Fruit fly (Drosophila melanogaster) whole organism, embryonic: Measurements from ENCODE around the gene CG15741.
A peak's percentile ranks its signal among the peaks of the same experiment; 100 is the strongest.

Experiments used
- Bteb2 ChIP-seq: fragments of 200-800 bp; sonication (Bioruptor generic); optimal IDR thresholded peaks from 2 replicates; lab custom pipeline; 2016; ENCODE audit warnings: missing biosample characterization, missing genetic modification characterization
- CG10565 ChIP-seq: fragments of 200-800 bp; sonication (Bioruptor generic); optimal IDR thresholded peaks from 3 replicates; lab custom pipeline; 2016; ENCODE audit warnings: missing biosample characterization, mild to moderate bottlenecking, missing genetic modification characterization
- CG11247 ChIP-seq: fragments of 200-800 bp; sonication (Bioruptor generic); IDR thresholded peaks from 2 replicates; pipeline ENCODE4 v1.3.6; 2022; ENCODE audit warnings: missing biosample characterization, missing genetic modification characterization
- CG11456 ChIP-seq: fragments of 200-800 bp; sonication (Bioruptor generic); IDR thresholded peaks from 3 replicates; pipeline ENCODE4 v1.3.6; 2022; ENCODE audit warnings: missing biosample characterization, missing genetic modification characterization
- CG11696 ChIP-seq: fragments of 200-800 bp; sonication (Bioruptor generic); IDR thresholded peaks from 2 replicates; pipeline ENCODE4 v1.3.6; 2022; ENCODE audit warnings: missing biosample characterization, missing genetic modification characterization
- CG16779 ChIP-seq: fragments of 200-800 bp; sonication (Bioruptor generic); IDR thresholded peaks from 2 replicates; pipeline ENCODE4 v1.3.6; 2022; ENCODE audit warnings: missing biosample characterization, missing genetic modification characterization
- CG16815 ChIP-seq: fragments of 200-800 bp; sonication (Bioruptor generic); optimal IDR thresholded peaks from 3 replicates; lab custom pipeline; 2017; ENCODE audit warnings: missing biosample characterization, mild to moderate bottlenecking, missing genetic modification characterization
- CG17186 ChIP-seq: fragments of 200-800 bp; sonication (Bioruptor generic); optimal IDR thresholded peaks from 3 replicates; lab custom pipeline; 2017; ENCODE audit warnings: missing biosample characterization, missing genetic modification reagents, missing genetic modification characterization
- CG17385 ChIP-seq: fragments of 200-800 bp; sonication (Bioruptor generic); optimal IDR thresholded peaks from 3 replicates; lab custom pipeline; 2018; ENCODE audit warnings: missing biosample characterization, mild to moderate bottlenecking, missing genetic modification characterization
- CG17912 ChIP-seq: fragments of 200-800 bp; sonication (Bioruptor generic); optimal IDR thresholded peaks from 2 replicates; lab custom pipeline; 2018; ENCODE audit warnings: missing biosample characterization, mild to moderate bottlenecking, missing genetic modification characterization
- CG1792 ChIP-seq: fragments of 200-800 bp; sonication (Bioruptor generic); optimal IDR thresholded peaks from 2 replicates; lab custom pipeline; 2016; ENCODE audit warnings: missing biosample characterization, missing genetic modification characterization
- CG18764 ChIP-seq: fragments of 200-800 bp; sonication (Bioruptor generic); optimal IDR thresholded peaks from 3 replicates; lab custom pipeline; 2016; ENCODE audit warnings: missing biosample characterization, missing genetic modification characterization
- CG3065 ChIP-seq: fragments of 200-800 bp; sonication (Bioruptor generic); optimal IDR thresholded peaks from 2 replicates; lab custom pipeline; 2016; ENCODE audit warnings: missing biosample characterization, missing genetic modification characterization
- CG31441 ChIP-seq: fragments of 200-800 bp; sonication (Bioruptor generic); IDR thresholded peaks from 2 replicates; pipeline ENCODE4 v1.3.6; 2022; ENCODE audit warnings: missing biosample characterization, missing genetic modification characterization
- CG32772 ChIP-seq: fragments of 200-800 bp; sonication (Bioruptor generic); IDR thresholded peaks from 2 replicates; pipeline ENCODE4 v1.3.6; 2022; ENCODE audit warnings: missing biosample characterization, missing genetic modification characterization
- CG33557 ChIP-seq: fragments of 200-800 bp; sonication (Bioruptor generic); optimal IDR thresholded peaks from 2 replicates; lab custom pipeline; 2019; ENCODE audit warnings: missing biosample characterization, mild to moderate bottlenecking, missing genetic modification characterization, moderate library complexity
- CG4282 ChIP-seq: fragments of 200-800 bp; sonication (Bioruptor generic); optimal IDR thresholded peaks from 2 replicates; lab custom pipeline; 2016; ENCODE audit warnings: missing biosample characterization, missing genetic modification characterization
- CG7745 ChIP-seq: fragments of 200-800 bp; sonication (Bioruptor generic); optimal IDR thresholded peaks from 2 replicates; lab custom pipeline; 2018; ENCODE audit warnings: missing biosample characterization, mild to moderate bottlenecking, missing genetic modification characterization, moderate library complexity
- CG7963 ChIP-seq: fragments of 200-800 bp; sonication (Bioruptor generic); IDR thresholded peaks from 3 replicates; pipeline ENCODE4 v1.3.6; 2022; ENCODE audit warnings: missing biosample characterization, missing genetic modification characterization; ENCODE audit not compliant: partially characterized antibody
- CG7987 ChIP-seq: fragments of 200-800 bp; sonication (Bioruptor generic); optimal IDR thresholded peaks from 2 replicates; lab custom pipeline; 2018; ENCODE audit warnings: missing biosample characterization, mild to moderate bottlenecking, missing genetic modification characterization, moderate library complexity
- CG8478 ChIP-seq: fragments of >200 bp; optimal IDR thresholded peaks from 2 replicates; lab custom pipeline; 2018
- CG9817 ChIP-seq: fragments of 200-800 bp; sonication (Bioruptor generic); optimal IDR thresholded peaks from 2 replicates; lab custom pipeline; 2018; ENCODE audit warnings: missing biosample characterization, mild to moderate bottlenecking, missing genetic modification characterization, moderate library complexity
- Chrac-16 ChIP-seq: fragments of 200-800 bp; sonication (Bioruptor generic); optimal IDR thresholded peaks from 3 replicates; lab custom pipeline; 2016; ENCODE audit warnings: missing biosample characterization, missing genetic modification characterization
- D ChIP-seq, 2 experiments: fragments of 200-800 bp in 1 of 2; fragments of >200 bp in 1 of 2; sonication (Bioruptor generic) in 1 of 2; optimal IDR thresholded peaks; 2 replicates in 1 of 2; 3 replicates in 1 of 2; lab custom pipeline; 2017; ENCODE audit warnings: mild to moderate bottlenecking in 1 of 2, missing biosample characterization in 1 of 2, missing genetic modification characterization in 1 of 2, missing genetic modification reagents in 1 of 2
- E2f2 ChIP-seq: fragments of 200-800 bp; sonication (Bioruptor generic); IDR thresholded peaks from 2 replicates; pipeline ENCODE4 v1.3.6; 2022; ENCODE audit warnings: missing biosample characterization, missing genetic modification characterization
- HmgZ ChIP-seq: fragments of 200-800 bp; sonication (Bioruptor generic); optimal IDR thresholded peaks from 2 replicates; lab custom pipeline; 2018; ENCODE audit warnings: missing biosample characterization, mild to moderate bottlenecking, missing genetic modification characterization
- Hr3 ChIP-seq: fragments of 200-800 bp; sonication (Bioruptor generic); optimal IDR thresholded peaks from 3 replicates; lab custom pipeline; 2016; ENCODE audit warnings: missing biosample characterization, missing genetic modification characterization
- Lpt ChIP-seq: fragments of >200 bp; optimal IDR thresholded peaks from 2 replicates; lab custom pipeline; 2018; ENCODE audit warnings: missing biosample characterization, missing genetic modification characterization
- MTF-1 ChIP-seq: fragments of 200-800 bp; sonication (Bioruptor generic); optimal IDR thresholded peaks from 2 replicates; lab custom pipeline; 2018; ENCODE audit warnings: missing biosample characterization, mild to moderate bottlenecking, missing genetic modification characterization, borderline replicate concordance
- Rx ChIP-seq: fragments of 200-800 bp; sonication (Bioruptor generic); IDR thresholded peaks from 2 replicates; pipeline ENCODE4 v1.3.6; 2022; ENCODE audit warnings: missing biosample characterization, missing genetic modification characterization
- Six4 ChIP-seq: fragments of 200-800 bp; sonication (Bioruptor generic); optimal IDR thresholded peaks from 2 replicates; lab custom pipeline; 2016; ENCODE audit warnings: missing biosample characterization, missing genetic modification characterization
- Xbp1 ChIP-seq: fragments of 200-800 bp; sonication (Bioruptor generic); optimal IDR thresholded peaks from 3 replicates; lab custom pipeline; 2016; ENCODE audit warnings: missing biosample characterization, mild to moderate bottlenecking, missing genetic modification characterization
- amos ChIP-seq: fragments of 200-800 bp; sonication (Bioruptor generic); IDR thresholded peaks from 2 replicates; pipeline ENCODE4 v1.3.6; 2022; ENCODE audit warnings: missing biosample characterization, missing genetic modification characterization; ENCODE audit not compliant: partially characterized antibody
- bbx ChIP-seq: fragments of 200-800 bp; sonication (Bioruptor generic); IDR thresholded peaks from 2 replicates; pipeline ENCODE4 v1.3.6; 2022; ENCODE audit warnings: missing biosample characterization, missing genetic modification characterization; ENCODE audit not compliant: partially characterized antibody
- dpn ChIP-seq, 2 experiments: fragments of 200-800 bp; sonication (Bioruptor generic); optimal IDR thresholded peaks; 3 replicates each; lab custom pipeline; 2016; ENCODE audit warnings: missing biosample characterization in 2 of 2, missing genetic modification characterization in 2 of 2
- dysf ChIP-seq: fragments of 200-800 bp; sonication (Bioruptor generic); IDR thresholded peaks from 3 replicates; pipeline ENCODE4 v1.3.6; 2022; ENCODE audit warnings: missing biosample characterization, missing genetic modification characterization
- ems ChIP-seq: fragments of 200-800 bp; sonication (Bioruptor generic); optimal IDR thresholded peaks from 3 replicates; lab custom pipeline; 2016; ENCODE audit warnings: missing biosample characterization, missing genetic modification characterization
- ftz-f1 ChIP-seq: fragments of 200-800 bp; sonication (Bioruptor generic); optimal IDR thresholded peaks from 2 replicates; lab custom pipeline; 2016; ENCODE audit warnings: missing biosample characterization, missing genetic modification characterization
- gcm ChIP-seq: fragments of 200-800 bp; sonication (Bioruptor generic); optimal IDR thresholded peaks from 2 replicates; lab custom pipeline; 2019; ENCODE audit warnings: missing biosample characterization, mild to moderate bottlenecking, missing genetic modification characterization, moderate library complexity
- grn ChIP-seq: fragments of 200-800 bp; sonication (Bioruptor generic); optimal IDR thresholded peaks from 3 replicates; lab custom pipeline; 2017; ENCODE audit warnings: missing biosample characterization, missing genetic modification characterization
- gsb-n ChIP-seq: fragments of 200-800 bp; sonication (Bioruptor generic); optimal IDR thresholded peaks from 3 replicates; lab custom pipeline; 2018; ENCODE audit warnings: missing biosample characterization, mild to moderate bottlenecking, missing genetic modification characterization
- hbn ChIP-seq: fragments of 200-800 bp; sonication (Bioruptor generic); IDR thresholded peaks from 2 replicates; pipeline ENCODE4 v1.3.6; 2022; ENCODE audit warnings: missing biosample characterization, missing genetic modification characterization; ENCODE audit not compliant: partially characterized antibody
- insv ChIP-seq, 2 experiments: fragments of 200-800 bp; sonication (Bioruptor generic); optimal IDR thresholded peaks; 3 replicates each; lab custom pipeline; 2016 to 2018; ENCODE audit warnings: missing biosample characterization in 2 of 2, missing genetic modification characterization in 2 of 2
- jumu ChIP-seq: fragments of 200-800 bp; sonication (Bioruptor generic); optimal IDR thresholded peaks from 3 replicates; lab custom pipeline; 2016; ENCODE audit warnings: missing biosample characterization, missing genetic modification characterization
- kah ChIP-seq: fragments of 200-800 bp; sonication (Bioruptor generic); optimal IDR thresholded peaks from 2 replicates; lab custom pipeline; 2018; ENCODE audit warnings: missing biosample characterization, mild to moderate bottlenecking, missing genetic modification characterization
- lab ChIP-seq: fragments of 200-800 bp; sonication (Bioruptor generic); optimal IDR thresholded peaks from 3 replicates; lab custom pipeline; 2017; ENCODE audit warnings: missing biosample characterization, missing genetic modification characterization, mild to moderate bottlenecking, moderate library complexity, missing genetic modification reagents
- mld ChIP-seq: fragments of 200-800 bp; sonication (Bioruptor generic); IDR thresholded peaks from 3 replicates; pipeline ENCODE4 v1.3.6; 2022; ENCODE audit warnings: missing biosample characterization, missing genetic modification characterization; ENCODE audit not compliant: partially characterized antibody
- nmo ChIP-seq: fragments of 200-800 bp; sonication (Bioruptor generic); optimal IDR thresholded peaks from 2 replicates; lab custom pipeline; 2018; ENCODE audit warnings: missing biosample characterization, mild to moderate bottlenecking, missing genetic modification characterization, moderate library complexity
- sqz ChIP-seq: fragments of 200-800 bp; sonication (Bioruptor generic); optimal IDR thresholded peaks from 3 replicates; lab custom pipeline; 2018; ENCODE audit warnings: missing biosample characterization, mild to moderate bottlenecking, missing genetic modification characterization
- tin ChIP-seq: fragments of 200-800 bp; sonication (Bioruptor generic); optimal IDR thresholded peaks from 3 replicates; lab custom pipeline; 2016; ENCODE audit warnings: missing biosample characterization, missing genetic modification characterization

The CG15741 gene

dm6 chrX:11852310-11852709 lies 14.5 kb upstream of the CG15741 start, which contains the start of gene p24-1 (continued):
- TF ChIP-seq nmo (GFP tag; lab: Kevin White, UChicago) (peak; percentile 32), dpn (GFP tag; optimal IDR thresholded peaks at IDR 0.05; lab: Kevin White, UChicago) (peak; percentile 51 to 64), CG17186 (GFP tag; lab: Kevin White, UChicago) (peak; percentile 74), Hr3 (GFP tag; lab: Kevin White, UChicago) (peak; percentile 26), CG9817 (peak; percentile 51), ftz-f1 (GFP tag; lab: Kevin White, UChicago) (peak; percentile 9), CG7987 (GFP tag; lab: Kevin White, UChicago) (peak; percentile 26), CG11456 (GFP tag; lab: Robert Waterston, UW) (peak; percentile 60; the same call in 2 of the 3 replicates), CG16779 (GFP tag; lab: Robert Waterston, UW) (peak; percentile 69), CG31441 (peak; percentile 40; the same call in 1 of the 2 replicates), MTF-1 (peak; percentile 37), Lpt (GFP tag; lab: Kevin White, UChicago) (no peak), Xbp1 (GFP tag; lab: Kevin White, UChicago) (peak; percentile 92), CG1792 (GFP tag; lab: Kevin White, UChicago) (peak; percentile 65), CG7745 (tag; lab: Kevin White, UChicago) (no peak), ems (GFP tag; lab: Kevin White, UChicago) (peak; percentile 17), CG11696 (GFP tag; lab: Robert Waterston, UW) (no peak), CG18764 (GFP tag; lab: Kevin White, UChicago) (peak; percentile 23), insv (GFP tag; optimal IDR thresholded peaks at IDR 0.05; lab: Kevin White, UChicago) (peak in 1 of 2 experiments; percentile 7), dysf (peak; percentile 37; the same call in 2 of the 3 replicates), CG11247 (GFP tag; lab: Robert Waterston, UW) (peak; percentile 58), CG16815 (GFP tag; lab: Kevin White, UChicago) (no peak), CG17385 (GFP tag; lab: Kevin White, UChicago) (peak; percentile 8), lab (GFP tag; lab: Kevin White, UChicago) (peak; percentile 65), E2f2 (GFP tag; lab: Robert Waterston, UW) (peak; percentile 94), CG3065 (GFP tag; lab: Kevin White, UChicago) (no peak), Rx (GFP tag; lab: Robert Waterston, UW) (no peak), CG4282 (GFP tag; lab: Kevin White, UChicago) (no peak), CG8478 (no peak), CG7963 (GFP tag; lab: Robert Waterston, UW) (peak; percentile 74), amos (GFP tag; lab: Robert Waterston, UW) (peak; percentile 94), gcm (GFP tag; lab: Kevin White, UChicago) (peak; percentile 60), sqz (no peak), CG10565 (GFP tag; lab: Kevin White, UChicago) (no peak), CG33557 (GFP tag; lab: Kevin White, UChicago) (peak; percentile 7), bbx (peak; percentile 93), hbn (GFP tag; lab: Robert Waterston, UW) (peak; percentile 74), kah (GFP tag; lab: Kevin White, UChicago) (no peak), mld (GFP tag; lab: Robert Waterston, UW) (peak; percentile 81), CG32772 (GFP tag; lab: Robert Waterston, UW) (0 out of 2 replicates have a peak, but pooled peaks have one; percentile 15), gsb-n (no peak), Six4 (GFP tag; lab: Kevin White, UChicago) (no peak), jumu (GFP tag; lab: Kevin White, UChicago) (peak; percentile 65), Chrac-16 (GFP tag; lab: Kevin White, UChicago) (peak; percentile 16), HmgZ (tag; lab: Kevin White, UChicago) (peak; percentile 86), grn (no peak), CG17912 (GFP tag; lab: Kevin White, UChicago) (peak; percentile 15), D (optimal IDR thresholded peaks at IDR 0.05; lab: Kevin White, UChicago) (no peak), D (GFP tag; optimal IDR thresholded peaks at IDR 0.05; lab: Kevin White, UChicago) (no peak), Bteb2 (peak; percentile 7), tin (GFP tag; lab: Kevin White, UChicago) (peak; percentile 49)
